Worm (Caenorhabditis elegans) whole organism, L1 larva: ENCODE measurements around the gene T06D8.2.

Experiments used
- C34B4.2 ChIP-seq: sonication (generic microtip); optimal IDR thresholded peaks from 2 replicates; lab custom pipeline; 2017; ENCODE audit warnings: mild to moderate bottlenecking, missing genetic modification characterization, missing compliant biosample characterization
- ama-1 ChIP-seq: fragments of 150-350 bp; optimal IDR thresholded peaks from 2 replicates; lab custom pipeline; 2014
- ceh-82 ChIP-seq, 3 experiments: fragments of 150-350 bp in 1 of 3; sonication (generic microtip) in 2 of 3; optimal IDR thresholded peaks; 2 replicates each; lab custom pipeline; 2014 to 2017; ENCODE audit warnings: missing biosample characterization in 3 of 3, missing genetic modification characterization in 3 of 3
- dpl-1 ChIP-seq, 3 experiments: fragments of 150-350 bp in 2 of 3; sonication (generic microtip) in 1 of 3; optimal IDR thresholded peaks; 2 replicates each; lab custom pipeline; 2014 to 2017; ENCODE audit warnings: missing biosample characterization in 3 of 3, missing genetic modification characterization in 3 of 3, missing genetic modification reagents in 3 of 3
- efl-1 ChIP-seq, 4 experiments: fragments of 150-350 bp; optimal IDR thresholded peaks in 3 of 4; peaks in 1 of 4; 1 replicate in 1 of 4; 2 replicates in 3 of 4; lab custom pipeline; 2014; ENCODE audit warnings: missing biosample characterization in 2 of 4, missing genetic modification characterization in 2 of 4, missing genetic modification reagents in 2 of 4
- elt-2 ChIP-seq: sonication (generic microtip); optimal IDR thresholded peaks from 2 replicates; lab custom pipeline; 2016; ENCODE audit warnings: missing genetic modification characterization, mild to moderate bottlenecking, inconsistent platforms, missing compliant biosample characterization, missing genetic modification reagents
- elt-3 ChIP-seq, 6 experiments: fragments of 150-350 bp in 1 of 6; sonication (generic microtip); optimal IDR thresholded peaks; 2 replicates each; lab custom pipeline; 2017 to 2018; ENCODE audit warnings: missing biosample characterization in 6 of 6, missing genetic modification characterization in 6 of 6, inconsistent platforms in 1 of 6
- ets-5 ChIP-seq: fragments of 200-800 bp; sonication (Bioruptor generic); IDR thresholded peaks from 2 replicates; pipeline ENCODE4 v1.3.6; 2022; ENCODE audit warnings: missing genetic modification characterization, missing compliant biosample characterization
- fkh-8 ChIP-seq: sonication (generic microtip); optimal IDR thresholded peaks from 2 replicates; lab custom pipeline; 2016; ENCODE audit warnings: mild to moderate bottlenecking, missing genetic modification characterization, missing compliant biosample characterization
- hlh-4 ChIP-seq: sonication (generic microtip); optimal IDR thresholded peaks from 2 replicates; lab custom pipeline; 2016; ENCODE audit warnings: mild to moderate bottlenecking, missing genetic modification characterization, missing compliant biosample characterization
- hpl-2 ChIP-seq: fragments of 150-350 bp; optimal IDR thresholded peaks from 2 replicates; lab custom pipeline; 2014; ENCODE audit warnings: missing biosample characterization, missing genetic modification reagents, missing genetic modification characterization
- isw-1 ChIP-seq: fragments of 200-800 bp; sonication (Bioruptor generic); IDR thresholded peaks from 2 replicates; pipeline ENCODE4 v1.3.6; 2022; ENCODE audit warnings: missing genetic modification characterization, missing compliant biosample characterization
- lin-14 ChIP-seq: fragments of 200-800 bp; sonication (Bioruptor generic); optimal IDR thresholded peaks from 2 replicates; lab custom pipeline; 2018; ENCODE audit warnings: mild to moderate bottlenecking, missing genetic modification characterization, moderate library complexity, missing compliant biosample characterization
- lin-35 ChIP-seq, 2 experiments: fragments of 150-350 bp; optimal IDR thresholded peaks; 2 replicates each; lab custom pipeline; 2014; ENCODE audit warnings: missing biosample characterization in 2 of 2, missing genetic modification characterization in 2 of 2, missing genetic modification reagents in 2 of 2
- lin-39 ChIP-seq: fragments of 150-350 bp; optimal IDR thresholded peaks from 2 replicates; lab custom pipeline; 2014; ENCODE audit warnings: missing biosample characterization, missing genetic modification reagents, missing genetic modification characterization
- lsy-2 ChIP-seq, 2 experiments: fragments of 150-350 bp; optimal IDR thresholded peaks; 2 replicates each; lab custom pipeline; 2014; ENCODE audit warnings: missing biosample characterization in 2 of 2, missing genetic modification characterization in 2 of 2
- mdl-1 ChIP-seq, 2 experiments: fragments of 150-350 bp; optimal IDR thresholded peaks; 2 replicates each; lab custom pipeline; 2014 to 2017; ENCODE audit warnings: missing biosample characterization in 2 of 2, missing genetic modification characterization in 2 of 2, inconsistent platforms in 1 of 2
- nhr-19 ChIP-seq: fragments of 200-800 bp; sonication (Bioruptor generic); conservative IDR thresholded peaks from 2 replicates; pipeline ENCODE4 v1.3.6; 2022; ENCODE audit warnings: missing genetic modification characterization, missing compliant biosample characterization
- nhr-20 ChIP-seq: sonication (generic microtip); optimal IDR thresholded peaks from 2 replicates; lab custom pipeline; 2016; ENCODE audit warnings: mild to moderate bottlenecking, missing genetic modification characterization, missing compliant biosample characterization
- nhr-47 ChIP-seq: sonication (generic microtip); optimal IDR thresholded peaks from 2 replicates; lab custom pipeline; 2016; ENCODE audit warnings: mild to moderate bottlenecking, missing genetic modification characterization, moderate library complexity, missing compliant biosample characterization
- nhr-71 ChIP-seq: sonication (generic microtip); optimal IDR thresholded peaks from 2 replicates; lab custom pipeline; 2016; ENCODE audit warnings: mild to moderate bottlenecking, missing genetic modification characterization, moderate library complexity, missing compliant biosample characterization
- nhr-85 ChIP-seq: sonication (generic microtip); peaks from one replicate; lab custom pipeline; 2016; ENCODE audit warnings: missing genetic modification characterization, inconsistent platforms, missing compliant biosample characterization
- rnt-1 ChIP-seq: sonication (generic microtip); optimal IDR thresholded peaks from 2 replicates; lab custom pipeline; 2016; ENCODE audit warnings: mild to moderate bottlenecking, missing genetic modification characterization, moderate library complexity, missing compliant biosample characterization
- skn-1 ChIP-seq: fragments of 150-350 bp; optimal IDR thresholded peaks from 2 replicates; lab custom pipeline; 2014; ENCODE audit warnings: missing biosample characterization, missing genetic modification characterization
- snu-23 ChIP-seq: sonication (generic microtip); optimal IDR thresholded peaks from 2 replicates; lab custom pipeline; 2016; ENCODE audit warnings: missing genetic modification characterization, missing compliant biosample characterization
- sptf-1 ChIP-seq: fragments of 150-350 bp; optimal IDR thresholded peaks from 2 replicates; lab custom pipeline; 2014; ENCODE audit warnings: missing biosample characterization, missing genetic modification characterization
- swsn-7 ChIP-seq: sonication (generic microtip); optimal IDR thresholded peaks from 2 replicates; lab custom pipeline; 2016; ENCODE audit warnings: missing genetic modification characterization, missing compliant biosample characterization
- tbx-2 ChIP-seq: sonication (generic microtip); optimal IDR thresholded peaks from 2 replicates; lab custom pipeline; 2016; ENCODE audit warnings: missing genetic modification characterization, missing compliant biosample characterization
- unc-30 ChIP-seq: sonication (generic microtip); optimal IDR thresholded peaks from 2 replicates; lab custom pipeline; 2017; ENCODE audit warnings: missing biosample characterization, missing genetic modification characterization
- xbp-1 ChIP-seq: sonication (generic microtip); optimal IDR thresholded peaks from 2 replicates; lab custom pipeline; 2016; ENCODE audit warnings: missing genetic modification characterization, missing compliant biosample characterization

The T06D8.2 gene

ce11 chrII:11226379-11226778, at the start of gene T06D8.2:
Gene T06D8.2, plus strand, starts transcription at chrII:11226679.
- no peak for TF ChIP-seq xbp-1
- TF ChIP-seq, all 84 proteins: peak for 0

- TF ChIP-seq xbp-1 (no peak), lin-35 (GFP tag; optimal IDR thresholded peaks at IDR 0.05; lab: Kevin White, UChicago) (no peak), lin-14 (GFP tag; lab: Kevin White, UChicago) (no peak)
Measured at ce11 chrII:11177376-11177775, 49.1 kb upstream of the T06D8.2 start, which contains the start of gene F37H8.6. Gene F37H8.6, minus strand, starts transcription at chrII:11177476.

- TF ChIP-seq nhr-85 (peak; percentile 61), C34B4.2 (tag; lab: Kevin White, UChicago) (no peak)
Measured at ce11 chrII:11178737-11179136, 47.7 kb upstream of the T06D8.2 start.

ce11 chrII:11181250-11181704, 45.2 kb upstream of the T06D8.2 start, which contains the start of gene bigr-1:
Gene bigr-1, plus strand, starts transcription at chrII:11181654.
- TF ChIP-seq ets-5 (GFP tag; lab: Robert Waterston, UW) (no peak), lin-35 (GFP tag; optimal IDR thresholded peaks at IDR 0.05; lab: Kevin White, UChicago) (peak in 1 of 2 experiments; percentile 27), lin-14 (GFP tag; lab: Kevin White, UChicago) (peak; percentile 45), snu-23 (GFP tag; lab: Kevin White, UChicago) (peak; percentile 25), sptf-1 (tag; lab: Kevin White, UChicago) (no peak), tbx-2 (tag; lab: Kevin White, UChicago) (peak; percentile 2), nhr-20 (tag; lab: Kevin White, UChicago) (peak; percentile 51), elt-2 (tag; lab: Kevin White, UChicago) (peak; percentile 9), ceh-82 (tag; optimal IDR thresholded peaks at IDR 0.05; lab: Kevin White, UChicago) (peak in 1 of 3 experiments; percentile 3), C34B4.2 (tag; lab: Kevin White, UChicago) (no peak), fkh-8 (peak; percentile 44), nhr-71 (tag; lab: Kevin White, UChicago) (peak; percentile 37), unc-30 (tag; lab: Kevin White, UChicago) (no peak), hlh-4 (no peak), skn-1 (tag; lab: Kevin White, UChicago) (no peak), nhr-19 (0 out of 2 replicates have a peak, but pooled peaks have one; percentile 4), lsy-2 (tag; optimal IDR thresholded peaks at IDR 0.05; lab: Kevin White, UChicago) (no peak), nhr-85 (peak; percentile 63)

ce11 chrII:11184757-11185341, 41.6 kb upstream of the T06D8.2 start, which contains the start of gene lir-3:
Gene lir-3, minus strand, starts transcription at chrII:11184807.
- no peak for TF ChIP-seq lin-39
- TF ChIP-seq elt-3 (tag; optimal IDR thresholded peaks at IDR 0.05; lab: Kevin White, UChicago) = no peak
- TF ChIP-seq lsy-2 (tag; optimal IDR thresholded peaks at IDR 0.05; lab: Kevin White, UChicago) = peak; percentile 25 to 41
- TF ChIP-seq nhr-71 (tag; lab: Kevin White, UChicago) = peak; percentile 29
- TF ChIP-seq nhr-20 (tag; lab: Kevin White, UChicago) = peak; percentile 34
- no peak for TF ChIP-seq hpl-2 (GFP tag; lab: Kevin White, UChicago)
- no peak for TF ChIP-seq hlh-4
- TF ChIP-seq dpl-1 (GFP tag; optimal IDR thresholded peaks at IDR 0.05; lab: Kevin White, UChicago) = peak in 1 of 3 experiments; percentile 30
- peak; percentile 15; the same call in 1 of the 2 replicates for TF ChIP-seq nhr-19
- TF ChIP-seq lin-35 (GFP tag; optimal IDR thresholded peaks at IDR 0.05; lab: Kevin White, UChicago) = peak in 1 of 2 experiments; percentile 24
- peak in 1 of 3 experiments; percentile 40 for TF ChIP-seq ceh-82 (tag; optimal IDR thresholded peaks at IDR 0.05; lab: Kevin White, UChicago)
- TF ChIP-seq ama-1 (lab: Kevin White, UChicago) = no peak
- TF ChIP-seq mdl-1 (tag; optimal IDR thresholded peaks at IDR 0.05; lab: Kevin White, UChicago) = no peak
- peak; percentile 33 to 34 for TF ChIP-seq efl-1 (optimal IDR thresholded peaks at IDR 0.05; lab: Kevin White, UChicago)
- TF ChIP-seq efl-1 (GFP tag; optimal IDR thresholded peaks at IDR 0.05 in 1 of 2; lab: Kevin White, UChicago) = peak in 1 of 2 experiments; percentile 92
- peak; percentile 51 for TF ChIP-seq rnt-1 (tag; lab: Kevin White, UChicago)
- TF ChIP-seq snu-23 (GFP tag; lab: Kevin White, UChicago) = peak; percentile 25
- TF ChIP-seq lin-14 (GFP tag; lab: Kevin White, UChicago) = peak; percentile 52
- TF ChIP-seq swsn-7 (tag; lab: Kevin White, UChicago) = peak; percentile 24
- TF ChIP-seq isw-1 (GFP tag; lab: Robert Waterston, UW) = no peak
- TF ChIP-seq nhr-47 (tag; lab: Kevin White, UChicago) = peak; percentile 51
